Fruit fly (Drosophila melanogaster) S2 (cell line): Measurements from ENCODE around the gene CG44362.

Experiments
- CG8478 ChIP-seq: fragments of >200 bp; optimal IDR thresholded peaks from 2 replicates; lab custom pipeline; 2018
- CTCF ChIP-seq, 2 experiments: fragments of >200 bp; optimal IDR thresholded peaks; 2 replicates each; lab custom pipeline; 2018

The CG44362 gene

DNA sequence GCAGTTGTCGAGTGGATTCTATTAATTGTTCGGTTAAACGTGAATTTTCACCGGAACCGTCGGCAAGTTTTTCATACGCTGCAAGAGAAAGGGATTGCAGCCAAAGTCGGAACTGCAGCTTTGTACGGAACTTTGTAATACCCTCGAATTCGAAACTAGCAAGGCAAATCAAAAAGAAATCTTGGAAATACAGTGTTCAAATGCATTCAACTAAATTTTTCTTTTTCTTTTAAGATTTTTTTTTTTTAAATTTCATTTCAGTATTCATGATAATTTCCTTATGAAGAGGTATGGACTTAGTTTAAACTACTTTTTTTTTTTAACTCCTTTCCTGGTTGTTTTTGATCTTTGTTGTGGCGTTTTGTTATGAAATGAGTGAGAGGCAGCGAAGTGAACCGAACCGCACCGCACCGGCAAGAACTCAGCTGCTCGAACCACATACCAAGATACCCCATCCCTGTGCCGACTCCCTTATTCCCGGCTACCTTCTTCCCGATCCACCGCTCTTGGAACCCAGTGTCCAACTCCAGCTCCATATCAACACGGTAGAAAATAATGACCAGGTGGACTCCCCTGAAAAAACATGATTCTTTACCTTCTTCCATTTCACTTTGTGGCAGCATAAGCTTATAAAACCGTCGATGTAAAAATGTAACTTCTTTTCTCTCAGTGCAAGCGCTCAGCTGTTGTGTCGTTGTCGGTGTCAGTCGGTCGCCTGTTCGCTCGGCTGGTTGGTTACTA lies 17.5 kb upstream of the CG44362 start:
- TF ChIP-seq CTCF (optimal IDR thresholded peaks at IDR 0.05; lab: Kevin White, UChicago) (no peak), CG8478 (no peak)

DNA sequence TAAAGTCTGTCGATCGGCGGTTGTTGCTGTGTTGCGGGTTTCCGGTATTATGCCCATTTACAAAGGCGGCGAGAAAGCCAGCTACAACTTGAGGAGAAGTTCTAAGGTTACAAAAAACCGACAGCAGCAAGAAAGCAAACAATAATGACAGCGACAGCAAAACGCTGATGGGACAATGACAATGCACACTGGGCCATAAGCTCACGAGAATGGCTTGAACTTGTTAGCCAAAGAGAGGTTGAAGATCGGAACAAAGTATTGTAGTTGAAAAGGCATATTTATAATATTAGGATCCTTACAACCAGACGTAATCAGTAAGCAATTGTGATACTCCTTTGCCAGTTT lies 16.9 kb upstream of the CG44362 start:
- no peak for TF ChIP-seq CTCF (optimal IDR thresholded peaks at IDR 0.05; lab: Kevin White, UChicago)
- no peak for TF ChIP-seq CG8478

DNA sequence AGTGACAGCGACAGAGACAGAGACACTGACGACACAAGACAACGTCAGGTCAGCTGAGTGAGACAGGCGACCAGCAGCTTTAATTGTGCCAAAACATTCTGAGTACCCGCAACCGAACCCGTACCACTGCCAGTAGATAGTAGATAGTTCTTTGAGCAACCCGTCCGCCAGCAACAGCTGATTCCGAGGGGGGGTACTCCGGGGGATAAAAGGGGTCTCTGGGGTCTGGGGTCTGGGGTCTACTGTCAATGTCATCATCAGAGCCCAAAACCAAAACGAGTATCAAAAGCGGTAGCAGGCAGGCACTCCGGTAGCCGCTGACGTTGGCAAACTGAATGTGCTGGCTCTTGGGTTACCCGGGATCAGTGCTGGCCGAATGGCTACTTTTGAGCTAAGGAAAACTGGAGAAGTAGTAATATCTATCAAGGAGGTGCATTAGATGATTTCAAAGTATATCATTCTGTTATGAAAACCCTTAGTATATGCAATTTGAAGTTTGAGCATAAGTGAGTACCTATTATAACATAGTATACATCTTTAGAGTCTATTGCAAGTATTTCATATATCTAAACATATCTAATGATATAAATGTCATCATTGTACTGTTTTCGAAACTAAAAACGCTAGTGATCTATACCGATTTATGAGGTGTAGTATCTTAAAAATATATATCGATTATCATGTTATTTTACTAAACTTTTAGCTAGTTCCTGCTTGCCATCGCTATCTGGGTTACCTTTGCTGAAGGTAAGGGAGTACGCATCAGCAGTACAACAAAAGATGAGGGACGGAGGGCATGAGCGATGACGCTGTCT lies 16.0 kb upstream of the CG44362 start:
- TF ChIP-seq CTCF (optimal IDR thresholded peaks at IDR 0.05; lab: Kevin White, UChicago) (no peak), CG8478 (no peak)

DNA sequence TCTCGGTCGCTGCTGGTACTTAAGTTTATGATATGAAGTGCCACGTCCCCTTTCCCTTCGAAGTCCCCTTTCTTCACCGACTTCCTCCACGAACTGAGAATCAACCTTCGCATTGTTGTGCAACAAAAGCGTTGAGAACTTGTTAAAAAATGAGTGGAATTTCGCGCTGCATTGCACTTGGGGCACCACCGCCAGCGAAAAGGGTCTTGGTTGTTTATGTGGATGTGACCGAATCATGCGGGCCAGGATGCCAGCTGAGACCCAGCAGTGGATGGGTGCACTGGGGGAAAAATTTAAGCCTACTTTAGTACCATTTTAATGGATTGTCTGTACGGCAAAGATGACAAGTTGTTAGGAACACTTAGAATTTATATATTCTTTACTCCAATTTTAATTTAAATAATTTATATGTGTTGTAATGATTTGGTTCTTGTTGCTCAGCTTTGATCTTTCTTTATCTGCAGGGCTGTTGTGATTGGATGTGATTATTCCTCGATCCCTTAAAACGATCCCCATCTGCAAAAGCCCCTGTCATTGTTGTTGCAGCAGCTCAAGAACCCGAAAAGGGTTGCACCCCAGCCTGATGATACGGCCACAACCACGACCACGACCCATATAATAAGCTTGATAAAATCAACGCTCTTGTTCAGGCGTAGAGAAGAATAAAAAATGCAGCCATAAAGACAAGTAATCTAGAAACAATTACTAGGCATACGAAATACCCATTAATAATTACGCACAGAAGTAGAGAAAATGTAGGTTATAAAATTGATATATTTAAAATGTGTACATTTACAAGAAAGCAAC lies 15.2 kb upstream of the CG44362 start:
- TF ChIP-seq CG8478 (no peak), CTCF (optimal IDR thresholded peaks at IDR 0.05; lab: Kevin White, UChicago) (no peak)

DNA sequence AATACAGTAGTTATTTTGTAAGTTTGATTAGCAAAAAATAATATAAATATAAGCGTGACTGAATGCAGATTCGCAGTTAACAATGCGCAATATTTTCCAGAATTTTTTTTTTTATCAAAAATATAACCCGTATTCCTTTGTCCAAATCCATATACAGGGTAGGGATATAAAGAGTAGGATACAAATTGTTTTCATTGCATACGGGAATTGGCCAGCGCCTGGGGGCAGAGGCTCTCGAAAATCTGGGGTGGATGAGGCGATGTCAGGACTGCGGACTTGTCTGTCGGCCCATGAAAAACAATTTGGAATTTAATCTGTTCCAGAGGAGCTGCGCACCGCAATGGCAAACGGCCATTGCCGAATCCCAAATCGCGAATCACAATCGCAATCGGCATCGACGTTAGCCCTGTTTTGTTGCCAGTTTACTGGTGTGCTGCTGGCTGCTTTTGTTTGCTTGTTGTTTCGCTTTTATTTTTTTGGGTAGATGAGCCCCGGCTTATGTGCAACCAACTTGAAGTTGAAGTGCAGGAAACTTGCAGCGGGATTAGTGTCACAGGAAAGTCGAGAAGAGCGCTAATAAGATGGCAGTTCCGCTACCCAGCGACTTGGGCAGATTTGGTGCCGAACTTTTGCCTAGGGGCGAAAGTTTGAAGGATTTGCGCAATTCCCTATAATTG lies 14.5 kb upstream of the CG44362 start:
- no peak for TF ChIP-seq CG8478
- no peak for TF ChIP-seq CTCF (optimal IDR thresholded peaks at IDR 0.05; lab: Kevin White, UChicago)

DNA sequence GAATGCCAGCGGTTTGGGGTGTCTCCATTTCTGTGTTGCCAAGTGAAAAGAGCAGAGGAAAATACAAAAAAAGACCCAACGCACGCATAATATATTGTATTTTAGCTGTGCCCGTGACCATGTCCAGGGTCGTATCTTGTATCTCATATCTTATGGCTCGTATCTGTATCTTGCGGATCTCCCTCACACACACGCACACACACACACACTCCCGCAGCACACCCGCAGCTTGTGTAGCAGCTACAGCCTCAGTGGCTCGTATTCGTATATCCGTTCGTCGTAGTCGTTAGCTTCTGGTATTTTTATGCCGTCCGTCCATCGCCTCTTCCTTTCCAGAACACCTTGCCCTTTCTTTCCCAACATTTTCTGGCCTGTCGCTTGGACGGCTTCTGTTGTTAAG lies 13.1 kb upstream of the CG44362 start:
- TF ChIP-seq CTCF (optimal IDR thresholded peaks at IDR 0.05; lab: Kevin White, UChicago): no peak
- no peak for TF ChIP-seq CG8478

DNA sequence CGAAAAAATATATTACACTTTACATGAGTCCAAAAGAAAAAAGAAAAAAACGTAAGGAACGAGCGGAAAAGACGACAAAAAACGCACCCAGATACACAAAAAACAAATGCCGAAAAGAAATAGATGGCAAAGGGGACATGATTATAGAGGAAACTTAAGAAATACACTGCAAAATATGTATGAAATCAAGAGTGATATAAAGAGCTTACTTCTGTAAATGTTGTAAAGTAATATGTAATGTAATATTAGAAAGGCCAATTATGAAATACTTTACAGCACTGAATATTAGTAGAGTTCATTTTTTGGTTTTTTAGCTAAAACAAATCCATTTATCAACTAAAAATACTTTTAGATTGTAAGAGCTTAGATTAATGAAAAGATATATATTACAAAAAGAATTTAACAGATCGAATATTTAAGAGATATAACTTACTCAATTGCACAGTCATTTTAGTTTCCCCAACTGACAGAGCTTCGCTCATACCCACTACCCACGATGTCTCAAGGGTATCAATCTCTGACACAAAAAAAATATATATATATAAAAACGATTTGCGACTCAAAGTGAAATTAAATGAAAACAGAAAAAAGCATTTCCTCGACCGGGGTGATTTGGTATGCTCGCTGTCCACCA lies 12.4 kb upstream of the CG44362 start:
- no peak for TF ChIP-seq CG8478
- no peak for TF ChIP-seq CTCF (optimal IDR thresholded peaks at IDR 0.05; lab: Kevin White, UChicago)

DNA sequence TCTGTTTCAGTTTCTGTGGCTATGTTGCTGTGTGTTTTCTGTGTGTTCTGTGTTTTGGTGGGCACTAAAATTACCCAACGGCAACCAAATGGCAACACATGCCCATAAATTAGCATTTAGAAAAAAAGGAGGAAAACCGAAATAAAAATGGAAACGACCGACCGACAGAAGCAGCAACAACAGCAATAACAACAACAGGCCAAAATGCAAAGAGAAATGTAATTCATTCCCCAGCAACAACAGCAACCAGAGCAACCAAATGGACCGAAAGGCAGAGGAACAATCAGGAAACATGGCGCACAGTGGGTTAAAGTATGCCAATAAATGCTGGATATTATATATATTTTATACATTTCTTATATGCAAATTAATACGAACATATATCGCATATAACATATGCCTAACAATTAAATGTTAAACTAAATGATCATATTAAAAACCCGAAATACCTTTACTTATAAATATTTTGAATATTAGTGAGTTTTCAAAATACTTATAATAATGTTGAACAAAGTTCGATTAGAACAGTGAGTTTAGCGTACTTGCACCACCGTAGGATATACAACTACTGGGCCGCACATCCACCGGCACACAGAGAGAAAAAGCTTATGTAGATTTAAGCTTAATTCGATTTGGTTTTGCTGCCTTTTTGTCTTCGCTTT lies 8.2 kb upstream of the CG44362 start:
- TF ChIP-seq CG8478 (no peak), CTCF (optimal IDR thresholded peaks at IDR 0.05; lab: Kevin White, UChicago) (no peak)

DNA sequence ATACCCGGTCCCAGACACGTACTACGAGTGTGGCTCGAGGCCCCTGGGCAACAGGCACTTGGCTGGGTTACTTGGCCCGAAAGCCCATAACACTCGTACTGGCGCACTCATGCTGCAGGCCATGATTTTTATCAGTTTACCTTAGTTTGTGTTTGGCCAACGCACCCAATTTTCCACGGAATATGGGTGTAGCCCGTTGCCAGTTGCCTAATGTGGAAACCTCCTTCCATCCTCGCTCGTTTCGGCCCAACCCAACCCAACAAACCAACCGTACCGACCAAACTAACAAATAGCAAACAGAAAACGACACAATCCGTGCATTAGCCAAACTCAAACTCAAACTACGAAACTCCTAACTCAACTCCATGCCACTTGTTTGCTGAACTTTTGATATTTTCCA lies 3.5 kb upstream of the CG44362 start:
- TF ChIP-seq CTCF (optimal IDR thresholded peaks at IDR 0.05; lab: Kevin White, UChicago) (no peak), CG8478 (no peak)

DNA sequence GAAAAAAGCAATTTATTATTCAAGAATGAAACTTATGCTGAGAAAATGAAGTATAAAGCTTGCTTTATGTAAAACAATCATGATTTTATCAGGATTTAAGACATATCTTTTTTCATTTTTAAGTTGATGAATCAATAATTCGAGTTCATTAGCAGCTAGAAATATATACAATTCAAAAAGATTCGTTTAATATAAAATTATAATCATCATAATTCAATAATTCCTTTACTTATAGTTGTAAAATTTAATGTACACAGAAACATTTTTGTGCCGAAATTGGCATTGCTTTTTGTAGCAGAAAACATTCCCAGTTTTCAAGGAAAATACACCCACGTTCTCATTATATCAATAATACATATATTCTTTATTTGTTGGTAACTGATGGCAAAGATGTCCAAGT lies 3.0 kb upstream of the CG44362 start, which contains the start of gene CG11726:
CG11726 (plus strand) TSS at position 301 of the 400 bp plus-strand sequence.
- no peak for TF ChIP-seq CG8478
- no peak for TF ChIP-seq CTCF (optimal IDR thresholded peaks at IDR 0.05; lab: Kevin White, UChicago)

DNA sequence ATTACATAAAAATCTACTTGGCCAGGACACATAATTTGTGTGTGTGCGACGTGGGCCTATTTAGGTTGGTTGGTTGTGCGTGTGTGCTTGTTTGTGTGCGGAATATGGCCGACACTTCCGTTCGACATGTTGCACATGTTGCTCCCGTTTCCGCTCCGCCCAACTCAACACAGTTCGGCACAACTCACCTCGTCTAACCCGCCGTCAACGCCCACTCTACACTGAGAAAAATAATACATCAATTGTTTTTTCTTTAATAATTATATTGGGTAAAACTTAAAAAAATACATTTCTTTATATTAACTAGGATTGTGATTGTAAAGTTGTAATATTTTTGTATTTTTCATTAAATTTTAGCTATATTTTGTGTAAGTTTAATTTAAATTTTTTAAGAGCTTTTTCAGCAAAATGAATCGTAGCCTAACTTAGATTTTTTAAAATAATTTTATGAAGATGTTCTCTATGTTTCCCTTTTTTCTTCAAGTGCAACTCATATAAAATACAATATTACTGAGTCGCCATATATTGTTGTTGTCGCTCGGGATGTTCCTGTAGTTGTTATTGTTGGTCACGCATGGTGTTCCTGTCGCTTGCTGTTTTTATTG lies 1.2 kb downstream of the CG44362 start:
- TF ChIP-seq CG8478 (no peak), CTCF (optimal IDR thresholded peaks at IDR 0.05; lab: Kevin White, UChicago) (no peak)

DNA sequence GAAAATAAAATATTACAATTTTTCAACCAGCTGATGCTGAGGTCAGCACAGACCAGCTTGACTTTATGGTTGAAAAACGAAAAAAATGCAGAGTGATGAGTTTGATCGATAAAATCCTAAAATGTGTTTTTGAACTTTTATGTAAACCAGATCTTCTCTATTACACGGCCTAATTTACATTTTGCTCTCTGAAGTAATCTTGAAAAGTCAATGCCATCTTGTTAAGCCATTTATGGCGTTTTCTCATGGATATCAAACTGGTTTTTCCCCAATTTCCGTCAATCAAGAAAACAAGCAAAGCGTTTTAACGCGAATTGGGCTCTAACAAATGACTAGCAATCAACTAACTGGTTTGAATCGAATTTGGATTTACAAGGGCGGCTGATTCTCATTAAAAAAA lies 2.1 kb downstream of the CG44362 start:
- TF ChIP-seq CG8478 (no peak), CTCF (optimal IDR thresholded peaks at IDR 0.05; lab: Kevin White, UChicago) (no peak)

DNA sequence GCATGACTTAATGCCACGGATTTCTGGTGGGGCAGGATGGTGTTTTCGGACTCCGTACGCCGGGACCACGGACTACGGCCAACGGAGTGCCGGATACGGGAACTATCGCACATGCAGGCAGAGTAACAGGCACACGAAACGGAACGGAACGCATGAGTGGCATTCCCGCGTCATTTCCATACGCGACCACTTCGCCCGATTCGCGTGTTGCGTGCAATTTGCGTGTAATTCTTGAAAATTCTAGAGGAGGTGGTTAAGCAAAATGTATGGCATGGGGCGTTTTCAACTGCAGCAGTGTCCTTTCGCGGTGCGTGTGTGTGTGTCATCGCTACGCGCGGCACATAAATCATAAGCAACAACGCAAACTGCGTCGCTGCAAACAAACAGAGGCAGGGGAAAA lies 2.9 kb downstream of the CG44362 start:
- TF ChIP-seq CTCF (optimal IDR thresholded peaks at IDR 0.05; lab: Kevin White, UChicago) (no peak), CG8478 (no peak)

DNA sequence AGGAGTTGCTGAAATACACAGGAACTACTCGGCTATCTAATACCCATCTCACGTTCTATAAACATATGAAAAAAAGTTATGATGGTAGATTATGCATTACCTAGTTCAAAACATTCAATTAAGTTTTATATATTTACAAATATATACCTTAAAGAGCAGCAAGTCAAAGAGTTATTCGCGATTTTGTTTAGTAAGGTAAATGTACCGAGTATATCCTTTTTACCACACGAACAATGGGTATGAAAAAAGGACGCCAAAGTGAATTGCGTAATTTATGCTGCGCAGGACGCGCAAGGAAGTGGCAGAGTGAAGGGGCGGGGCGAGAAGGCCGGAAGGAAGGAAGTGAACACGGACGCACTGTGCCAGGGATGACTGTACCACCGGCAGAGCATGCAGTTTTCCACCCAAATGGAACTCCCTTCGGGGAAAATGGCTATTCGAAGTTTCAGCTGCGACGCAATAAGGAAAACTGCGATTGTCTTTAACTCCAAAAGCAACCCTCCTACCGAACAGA lies 3.4 kb downstream of the CG44362 start:
- TF ChIP-seq CG8478 (no peak), CTCF (optimal IDR thresholded peaks at IDR 0.05; lab: Kevin White, UChicago) (no peak)
